Fruit fly (Drosophila melanogaster) whole organism, prepupa: ENCODE results near the gene COX7AL2.

ENCODE experiments used
- CG6854 ChIP-seq: fragments of 200-800 bp; sonication (Bioruptor generic); optimal IDR thresholded peaks from 2 replicates; lab custom pipeline; 2017; ENCODE audit warnings: missing biosample characterization, mild to moderate bottlenecking, missing genetic modification characterization
- CG8632 ChIP-seq: fragments of 200-800 bp; sonication (Bioruptor generic); optimal IDR thresholded peaks from 3 replicates; lab custom pipeline; 2016; ENCODE audit warnings: missing biosample characterization, missing genetic modification characterization
- Gug ChIP-seq: fragments of 200-800 bp; sonication (Bioruptor generic); IDR thresholded peaks from 2 replicates; pipeline ENCODE4 v1.3.6; 2022; ENCODE audit warnings: missing biosample characterization, missing genetic modification characterization
- Sox14 ChIP-seq: fragments of 200-800 bp; sonication (Bioruptor generic); optimal IDR thresholded peaks from 3 replicates; lab custom pipeline; 2016; ENCODE audit warnings: missing biosample characterization, missing genetic modification characterization
- acj6 ChIP-seq: fragments of 200-800 bp; sonication (Bioruptor generic); optimal IDR thresholded peaks from 3 replicates; lab custom pipeline; 2016; ENCODE audit warnings: missing biosample characterization, missing genetic modification characterization
- lz ChIP-seq: fragments of 200-800 bp; sonication (Bioruptor generic); optimal IDR thresholded peaks from 3 replicates; lab custom pipeline; 2016; ENCODE audit warnings: missing biosample characterization, missing genetic modification characterization
- pdm3 ChIP-seq: fragments of 200-800 bp; sonication (Bioruptor generic); optimal IDR thresholded peaks from 3 replicates; lab custom pipeline; 2016; ENCODE audit warnings: missing biosample characterization, missing genetic modification characterization
- ss ChIP-seq, 2 experiments: fragments of 200-800 bp; sonication (Bioruptor generic); optimal IDR thresholded peaks; 2 replicates in 1 of 2; 3 replicates in 1 of 2; lab custom pipeline; 2017 to 2018; ENCODE audit warnings: mild to moderate bottlenecking in 2 of 2, missing biosample characterization in 2 of 2, missing genetic modification characterization in 2 of 2, moderate library complexity in 1 of 2

dm6 chr2L:2187411-2187810, 10.3 kb downstream of the COX7AL2 start:
- TF ChIP-seq lz (GFP tag; lab: Kevin White, UChicago) (no peak), pdm3 (GFP tag; lab: Kevin White, UChicago) (no peak), acj6 (GFP tag; lab: Kevin White, UChicago) (no peak), CG6854 (GFP tag; lab: Kevin White, UChicago) (no peak), ss (GFP tag; optimal IDR thresholded peaks at IDR 0.05; lab: Kevin White, UChicago) (no peak), Gug (GFP tag; lab: Robert Waterston, UW) (no peak), CG8632 (GFP tag; lab: Kevin White, UChicago) (no peak), Sox14 (GFP tag; lab: Kevin White, UChicago) (no peak)
